Fruit fly (Drosophila melanogaster) Kc167 (cell line): ENCODE measurements around the gene CG6083.

Experiments used
- Sin3A ChIP-seq: fragments of >200 bp; optimal IDR thresholded peaks from 2 replicates; lab custom pipeline; 2018; ENCODE audit warnings: missing external identifiers
- h ChIP-seq: fragments of >200 bp; optimal IDR thresholded peaks from 3 replicates; lab custom pipeline; 2018; ENCODE audit warnings: missing external identifiers
- insv ChIP-seq: fragments of >200 bp; optimal IDR thresholded peaks from 3 replicates; lab custom pipeline; 2018; ENCODE audit warnings: missing external identifiers
- psq ChIP-seq: fragments of >200 bp; optimal IDR thresholded peaks from 2 replicates; lab custom pipeline; 2017; ENCODE audit warnings: missing external identifiers
- ttk ChIP-seq: sonication (Bioruptor generic); optimal IDR thresholded peaks from 2 replicates; lab custom pipeline; 2017; ENCODE audit warnings: missing external identifiers

- no peak for TF ChIP-seq psq
- TF ChIP-seq ttk (lab: Kevin White, UChicago) = no peak
- no peak for TF ChIP-seq h (lab: Kevin White, UChicago)
- TF ChIP-seq Sin3A = no peak
- no peak for TF ChIP-seq insv
These were observed 16.1 kb downstream of the CG6083 start, which contains the start of gene CG42832 for dm6 chr3L:11609835-11610234.
